Fruit fly (Drosophila melanogaster) whole organism, embryonic: ENCODE results near the gene TTLL6B.

ENCODE experiments used
- B-H2 ChIP-seq: fragments of 200-800 bp; sonication (Bioruptor generic); optimal IDR thresholded peaks from 2 replicates; lab custom pipeline; 2018; ENCODE audit warnings: missing biosample characterization, mild to moderate bottlenecking, missing genetic modification characterization
- Bteb2 ChIP-seq: fragments of 200-800 bp; sonication (Bioruptor generic); optimal IDR thresholded peaks from 2 replicates; lab custom pipeline; 2016; ENCODE audit warnings: missing biosample characterization, missing genetic modification characterization
- CG10431 ChIP-seq: fragments of 200-800 bp; sonication (Bioruptor generic); optimal IDR thresholded peaks from 3 replicates; lab custom pipeline; 2018; ENCODE audit warnings: missing biosample characterization, mild to moderate bottlenecking, missing genetic modification characterization
- CG12155 ChIP-seq: fragments of 200-800 bp; sonication (Bioruptor generic); optimal IDR thresholded peaks from 3 replicates; lab custom pipeline; 2016; ENCODE audit warnings: missing biosample characterization, missing genetic modification characterization
- CG17385 ChIP-seq: fragments of 200-800 bp; sonication (Bioruptor generic); optimal IDR thresholded peaks from 3 replicates; lab custom pipeline; 2018; ENCODE audit warnings: missing biosample characterization, mild to moderate bottlenecking, missing genetic modification characterization
- CG2120 ChIP-seq: fragments of 200-800 bp; sonication (Bioruptor generic); optimal IDR thresholded peaks from 3 replicates; lab custom pipeline; 2016; ENCODE audit warnings: missing biosample characterization, missing genetic modification characterization
- CG2129 ChIP-seq: fragments of 200-800 bp; sonication (Bioruptor generic); IDR thresholded peaks from 2 replicates; pipeline ENCODE4 v1.3.6; 2022; ENCODE audit warnings: missing biosample characterization, missing genetic modification characterization; ENCODE audit not compliant: partially characterized antibody
- CG30431 ChIP-seq: fragments of 200-800 bp; sonication (Bioruptor generic); optimal IDR thresholded peaks from 2 replicates; lab custom pipeline; 2017; ENCODE audit warnings: missing biosample characterization, missing genetic modification characterization
- CG31365 ChIP-seq: fragments of 200-800 bp; sonication (Bioruptor generic); optimal IDR thresholded peaks from 2 replicates; lab custom pipeline; 2018; ENCODE audit warnings: missing biosample characterization, mild to moderate bottlenecking, missing genetic modification characterization
- CG31388 ChIP-seq: fragments of 200-800 bp; sonication (Bioruptor generic); optimal IDR thresholded peaks from 2 replicates; lab custom pipeline; 2016; ENCODE audit warnings: missing biosample characterization, missing genetic modification characterization
- CG34422 ChIP-seq: fragments of 200-800 bp; sonication (Bioruptor generic); IDR thresholded peaks from 3 replicates; pipeline ENCODE4 v1.3.6; 2022; ENCODE audit warnings: missing biosample characterization, missing genetic modification characterization
- CG4424 ChIP-seq: fragments of 200-800 bp; sonication (Bioruptor generic); optimal IDR thresholded peaks from 3 replicates; lab custom pipeline; 2016; ENCODE audit warnings: missing biosample characterization, missing genetic modification characterization
- CG4707 ChIP-seq: fragments of 200-800 bp; sonication (Bioruptor generic); optimal IDR thresholded peaks from 2 replicates; lab custom pipeline; 2018; ENCODE audit warnings: missing biosample characterization, mild to moderate bottlenecking, missing genetic modification characterization, moderate library complexity
- CG7372 ChIP-seq: fragments of 200-800 bp; sonication (Bioruptor generic); IDR thresholded peaks from 2 replicates; pipeline ENCODE4 v1.3.6; 2022; ENCODE audit warnings: missing biosample characterization, missing genetic modification characterization
- CG7987 ChIP-seq: fragments of 200-800 bp; sonication (Bioruptor generic); optimal IDR thresholded peaks from 2 replicates; lab custom pipeline; 2018; ENCODE audit warnings: missing biosample characterization, mild to moderate bottlenecking, missing genetic modification characterization, moderate library complexity
- CG8089 ChIP-seq: fragments of 200-800 bp; sonication (Bioruptor generic); optimal IDR thresholded peaks from 3 replicates; lab custom pipeline; 2016; ENCODE audit warnings: missing biosample characterization, missing genetic modification characterization
- CG9437 ChIP-seq: fragments of 200-800 bp; sonication (Bioruptor generic); optimal IDR thresholded peaks from 2 replicates; lab custom pipeline; 2018; ENCODE audit warnings: missing biosample characterization, mild to moderate bottlenecking, missing genetic modification characterization
- CG9727 ChIP-seq: fragments of 200-800 bp; sonication (Bioruptor generic); optimal IDR thresholded peaks from 3 replicates; lab custom pipeline; 2017; ENCODE audit warnings: missing biosample characterization, mild to moderate bottlenecking, missing genetic modification characterization
- CG9797 ChIP-seq: fragments of 200-800 bp; sonication (Bioruptor generic); optimal IDR thresholded peaks from 3 replicates; lab custom pipeline; 2018; ENCODE audit warnings: missing biosample characterization, mild to moderate bottlenecking, missing genetic modification characterization
- CrebB ChIP-seq: fragments of 200-800 bp; sonication (Bioruptor generic); optimal IDR thresholded peaks from 3 replicates; lab custom pipeline; 2018; ENCODE audit warnings: missing biosample characterization, mild to moderate bottlenecking, missing genetic modification characterization
- Dad ChIP-seq: fragments of 200-800 bp; sonication (Bioruptor generic); optimal IDR thresholded peaks from 3 replicates; lab custom pipeline; 2016; ENCODE audit warnings: missing biosample characterization, missing genetic modification characterization
- Dbx ChIP-seq: fragments of 200-800 bp; sonication (Bioruptor generic); IDR thresholded peaks from 3 replicates; pipeline ENCODE4 v1.3.6; 2022; ENCODE audit warnings: missing biosample characterization, missing genetic modification characterization
- Doc3 ChIP-seq: fragments of 200-800 bp; sonication (Bioruptor generic); IDR thresholded peaks from 3 replicates; pipeline ENCODE4 v1.3.6; 2022; ENCODE audit warnings: missing biosample characterization, missing genetic modification characterization; ENCODE audit not compliant: partially characterized antibody
- Drgx ChIP-seq: fragments of 200-800 bp; sonication (Bioruptor generic); IDR thresholded peaks from 2 replicates; pipeline ENCODE4 v1.3.6; 2022; ENCODE audit warnings: missing biosample characterization, missing genetic modification characterization
- Fer2 ChIP-seq: fragments of 200-800 bp; sonication (Bioruptor generic); optimal IDR thresholded peaks from 2 replicates; lab custom pipeline; 2018; ENCODE audit warnings: missing biosample characterization, mild to moderate bottlenecking, missing genetic modification characterization, moderate library complexity
- MBD-R2 ChIP-seq: fragments of 200-800 bp; sonication (Bioruptor generic); IDR thresholded peaks from 2 replicates; pipeline ENCODE4 v1.3.6; 2022; ENCODE audit warnings: missing biosample characterization, missing genetic modification characterization
- Oli ChIP-seq: fragments of 200-800 bp; sonication (Bioruptor generic); optimal IDR thresholded peaks from 2 replicates; lab custom pipeline; 2018; ENCODE audit warnings: missing biosample characterization, mild to moderate bottlenecking, missing genetic modification characterization, moderate library complexity
- PHDP ChIP-seq: fragments of 200-800 bp; sonication (Bioruptor generic); optimal IDR thresholded peaks from 3 replicates; lab custom pipeline; 2018; ENCODE audit warnings: missing biosample characterization, mild to moderate bottlenecking, missing genetic modification characterization, moderate library complexity
- Poxn ChIP-seq: fragments of 200-800 bp; sonication (Bioruptor generic); IDR thresholded peaks from 2 replicates; pipeline ENCODE4 v1.3.6; 2022; ENCODE audit warnings: missing biosample characterization, missing genetic modification characterization
- Ptx1 ChIP-seq: fragments of 200-800 bp; sonication (Bioruptor generic); IDR thresholded peaks from 2 replicates; pipeline ENCODE4 v1.3.6; 2022; ENCODE audit warnings: missing biosample characterization, missing genetic modification characterization
- Rfx ChIP-seq: fragments of 200-800 bp; sonication (Bioruptor generic); IDR thresholded peaks from 2 replicates; pipeline ENCODE4 v1.3.6; 2022; ENCODE audit warnings: missing biosample characterization, missing genetic modification characterization
- amos ChIP-seq: fragments of 200-800 bp; sonication (Bioruptor generic); IDR thresholded peaks from 2 replicates; pipeline ENCODE4 v1.3.6; 2022; ENCODE audit warnings: missing biosample characterization, missing genetic modification characterization; ENCODE audit not compliant: partially characterized antibody
- aop ChIP-seq: fragments of 200-800 bp; sonication (Bioruptor generic); IDR thresholded peaks from 2 replicates; pipeline ENCODE4 v1.3.6; 2022; ENCODE audit warnings: missing biosample characterization, missing genetic modification characterization
- bigmax ChIP-seq: fragments of 200-800 bp; sonication (Bioruptor generic); optimal IDR thresholded peaks from 2 replicates; lab custom pipeline; 2018; ENCODE audit warnings: missing biosample characterization, mild to moderate bottlenecking, missing genetic modification characterization
- cato ChIP-seq: fragments of 200-800 bp; sonication (Bioruptor generic); optimal IDR thresholded peaks from 2 replicates; lab custom pipeline; 2016; ENCODE audit warnings: missing biosample characterization, missing genetic modification characterization, borderline replicate concordance
- crc ChIP-seq: fragments of 200-800 bp; sonication (Bioruptor generic); optimal IDR thresholded peaks from 2 replicates; lab custom pipeline; 2016; ENCODE audit warnings: missing biosample characterization, missing genetic modification characterization
- danr ChIP-seq: fragments of 200-800 bp; sonication (Bioruptor generic); IDR thresholded peaks from 2 replicates; pipeline ENCODE4 v1.3.6; 2022; ENCODE audit warnings: missing biosample characterization, missing genetic modification characterization
- emc ChIP-seq: fragments of 200-800 bp; sonication (Bioruptor generic); optimal IDR thresholded peaks from 2 replicates; lab custom pipeline; 2016; ENCODE audit warnings: missing biosample characterization, missing genetic modification characterization
- ems ChIP-seq: fragments of 200-800 bp; sonication (Bioruptor generic); optimal IDR thresholded peaks from 3 replicates; lab custom pipeline; 2016; ENCODE audit warnings: missing biosample characterization, missing genetic modification characterization
- exex ChIP-seq: fragments of 200-800 bp; sonication (Bioruptor generic); optimal IDR thresholded peaks from 4 replicates; lab custom pipeline; 2018; ENCODE audit warnings: missing biosample characterization, mild to moderate bottlenecking, missing genetic modification characterization, moderate library complexity
- ftz-f1 ChIP-seq: fragments of 200-800 bp; sonication (Bioruptor generic); optimal IDR thresholded peaks from 2 replicates; lab custom pipeline; 2016; ENCODE audit warnings: missing biosample characterization, missing genetic modification characterization
- insv ChIP-seq, 2 experiments: fragments of 200-800 bp; sonication (Bioruptor generic); optimal IDR thresholded peaks; 3 replicates each; lab custom pipeline; 2016 to 2018; ENCODE audit warnings: missing biosample characterization in 2 of 2, missing genetic modification characterization in 2 of 2
- lmd ChIP-seq: fragments of 200-800 bp; sonication (Bioruptor generic); IDR thresholded peaks from 2 replicates; pipeline ENCODE4 v1.3.6; 2022; ENCODE audit warnings: missing biosample characterization, missing genetic modification characterization
- mirr ChIP-seq: fragments of 200-800 bp; sonication (Bioruptor generic); optimal IDR thresholded peaks from 3 replicates; lab custom pipeline; 2018; ENCODE audit warnings: missing biosample characterization, mild to moderate bottlenecking, missing genetic modification characterization
- odd ChIP-seq: fragments of 200-800 bp; sonication (Bioruptor generic); optimal IDR thresholded peaks from 2 replicates; lab custom pipeline; 2017; ENCODE audit warnings: missing biosample characterization, mild to moderate bottlenecking, missing genetic modification characterization
- pfk ChIP-seq: fragments of 200-800 bp; sonication (Bioruptor generic); optimal IDR thresholded peaks from 2 replicates; lab custom pipeline; 2018; ENCODE audit warnings: missing biosample characterization, mild to moderate bottlenecking, missing genetic modification characterization, moderate library complexity
- repo ChIP-seq: fragments of 200-800 bp; sonication (Bioruptor generic); optimal IDR thresholded peaks from 2 replicates; lab custom pipeline; 2016; ENCODE audit warnings: missing biosample characterization, missing genetic modification characterization
- ro ChIP-seq: fragments of 200-800 bp; sonication (Bioruptor generic); IDR thresholded peaks from 2 replicates; pipeline ENCODE4 v1.3.6; 2022; ENCODE audit warnings: missing biosample characterization, missing genetic modification characterization
- scrt ChIP-seq: fragments of 200-800 bp; sonication (Bioruptor generic); optimal IDR thresholded peaks from 2 replicates; lab custom pipeline; 2018; ENCODE audit warnings: missing biosample characterization, mild to moderate bottlenecking, missing genetic modification characterization, moderate library complexity
- slbo ChIP-seq: fragments of 200-800 bp; sonication (Bioruptor generic); IDR thresholded peaks from 2 replicates; pipeline ENCODE4 v1.3.6; 2022; ENCODE audit warnings: missing biosample characterization, missing genetic modification characterization
- sr ChIP-seq: fragments of 200-800 bp; sonication (Bioruptor generic); IDR thresholded peaks from 3 replicates; pipeline ENCODE4 v1.3.6; 2022; ENCODE audit warnings: missing biosample characterization, missing genetic modification characterization

The TTLL6B gene

DNA sequence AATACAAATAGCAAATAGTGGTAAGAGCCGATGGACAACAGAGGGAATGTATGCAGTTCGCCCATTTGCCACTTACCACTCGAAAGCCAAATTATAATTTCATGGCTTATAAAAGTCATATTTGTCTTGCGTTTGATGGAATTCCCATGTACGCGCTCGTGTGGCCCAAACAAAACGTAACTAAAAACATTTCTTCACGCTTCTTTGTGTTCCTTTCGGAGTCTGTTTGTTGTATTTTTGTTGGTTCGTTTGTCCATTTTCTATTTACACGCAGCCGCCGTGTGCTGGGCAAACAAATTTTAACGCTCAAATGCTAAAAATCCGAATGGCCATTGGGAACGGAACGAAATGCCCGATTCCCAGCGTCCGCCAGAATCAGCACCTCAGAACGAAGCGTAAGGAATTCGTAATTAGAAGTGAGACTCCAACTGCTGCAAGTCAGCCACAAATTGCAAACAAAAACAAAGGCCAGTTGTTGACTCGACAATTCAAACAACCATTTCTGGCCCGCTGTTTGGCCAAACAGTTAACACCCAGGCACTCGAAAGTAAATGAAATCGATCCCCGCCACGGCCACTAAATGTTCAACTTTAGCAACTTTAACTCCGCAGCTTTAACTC is 42.0 kb downstream of the TTLL6B start (continued):
- TF ChIP-seq PHDP (tag; lab: Kevin White, UChicago) (peak; percentile 18), Dbx (0 out of 3 replicates have a peak, but pooled peaks have one; percentile 42), CG10431 (GFP tag; lab: Kevin White, UChicago) (peak; percentile 10), CrebB (tag; lab: Kevin White, UChicago) (peak; percentile 47), CG31388 (GFP tag; lab: Kevin White, UChicago) (no peak), insv (GFP tag; optimal IDR thresholded peaks at IDR 0.05; lab: Kevin White, UChicago) (no peak), Fer2 (tag; lab: Kevin White, UChicago) (no peak), CG12155 (GFP tag; lab: Kevin White, UChicago) (no peak), CG7987 (GFP tag; lab: Kevin White, UChicago) (peak; percentile 38), emc (GFP tag; lab: Kevin White, UChicago) (no peak), CG31365 (tag; lab: Kevin White, UChicago) (no peak), odd (peak; percentile 57), CG9797 (GFP tag; lab: Kevin White, UChicago) (no peak), CG17385 (GFP tag; lab: Kevin White, UChicago) (peak; percentile 30), lmd (GFP tag; lab: Robert Waterston, UW) (no peak), Drgx (GFP tag; lab: Robert Waterston, UW) (no peak), ems (GFP tag; lab: Kevin White, UChicago) (no peak), Poxn (GFP tag; lab: Robert Waterston, UW) (no peak), Doc3 (GFP tag; lab: Robert Waterston, UW) (no peak), CG9727 (GFP tag; lab: Kevin White, UChicago) (peak; percentile 69), exex (tag; lab: Kevin White, UChicago) (no peak), scrt (no peak), CG34422 (GFP tag; lab: Robert Waterston, UW) (no peak), slbo (GFP tag; lab: Robert Waterston, UW) (no peak), B-H2 (no peak), CG9437 (no peak), mirr (GFP tag; lab: Kevin White, UChicago) (no peak), MBD-R2 (GFP tag; lab: Robert Waterston, UW) (no peak), bigmax (GFP tag; lab: Kevin White, UChicago) (no peak), CG8089 (GFP tag; lab: Kevin White, UChicago) (peak; percentile 50), sr (GFP tag; lab: Robert Waterston, UW) (peak; percentile 52; the same call in 1 of the 3 replicates), Dad (GFP tag; lab: Kevin White, UChicago) (no peak), CG2129 (no peak), ro (GFP tag; lab: Robert Waterston, UW) (no peak), crc (GFP tag; lab: Kevin White, UChicago) (no peak), CG4424 (no peak), Rfx (peak; percentile 44), amos (GFP tag; lab: Robert Waterston, UW) (no peak), ftz-f1 (GFP tag; lab: Kevin White, UChicago) (no peak), aop (GFP tag; lab: Robert Waterston, UW) (no peak), Ptx1 (GFP tag; lab: Robert Waterston, UW) (0 out of 2 replicates have a peak, but pooled peaks have one; percentile 15), CG2120 (GFP tag; lab: Kevin White, UChicago) (no peak), repo (GFP tag; lab: Kevin White, UChicago) (peak; percentile 21), CG4707 (GFP tag; lab: Kevin White, UChicago) (peak; percentile 8), danr (GFP tag; lab: Robert Waterston, UW) (no peak), cato (GFP tag; lab: Kevin White, UChicago) (peak; percentile 28), Bteb2 (GFP tag; lab: Kevin White, UChicago) (no peak), CG30431 (GFP tag; lab: Kevin White, UChicago) (no peak), CG7372 (GFP tag; lab: Robert Waterston, UW) (no peak), Oli (tag; lab: Kevin White, UChicago) (no peak), pfk (no peak)
